Worm (Caenorhabditis elegans): ENCODE results near the gene C18G1.8.

Gene C18G1.8

ce11 chrV:4766501-4766900 lies at the start of gene C18G1.8:
TSS of gene C18G1.8 (minus strand) at chrV:4766601.
- TF ChIP-seq tbx-11 (GFP tag; IDR thresholded peaks at IDR 0.05) (no peak), scrt-1 (GFP tag; IDR thresholded peaks at IDR 0.05) (no peak), hmbx-1 (tag; optimal IDR thresholded peaks at IDR 0.05) (no peak), ama-1 (optimal IDR thresholded peaks at IDR 0.05) (no peak), sea-1 (GFP tag; conservative IDR thresholded peaks at IDR 0.05) (no peak), ets-7 (tag; optimal IDR thresholded peaks at IDR 0.05) (no peak), ceh-36 (tag; optimal IDR thresholded peaks at IDR 0.05) (no peak), F13C5.2 (tag; optimal IDR thresholded peaks at IDR 0.05) (no peak)

ce11 chrV:4813825-4814224 lies 47.4 kb upstream of the C18G1.8 start:
- TF ChIP-seq hmg-4 (GFP tag; optimal IDR thresholded peaks at IDR 0.05) (no peak), ceh-13 (GFP tag; optimal IDR thresholded peaks at IDR 0.05) (no peak), tbx-11 (GFP tag; IDR thresholded peaks at IDR 0.05) (no peak), ama-1 (optimal IDR thresholded peaks at IDR 0.05) (no peak), sea-1 (GFP tag; conservative IDR thresholded peaks at IDR 0.05) (no peak), F13C5.2 (tag; optimal IDR thresholded peaks at IDR 0.05) (no peak), hmbx-1 (tag; optimal IDR thresholded peaks at IDR 0.05) (no peak), ceh-36 (tag; optimal IDR thresholded peaks at IDR 0.05) (no peak)

- no peak for TF ChIP-seq scrt-1 (GFP tag; IDR thresholded peaks at IDR 0.05)
- TF ChIP-seq tbx-11 (GFP tag; IDR thresholded peaks at IDR 0.05), result no peak
- TF ChIP-seq sea-1 (GFP tag; conservative IDR thresholded peaks at IDR 0.05), result no peak
- peak; percentile 54 for TF ChIP-seq hmg-4 (GFP tag; optimal IDR thresholded peaks at IDR 0.05)
- no peak for TF ChIP-seq tbx-37 (GFP tag; conservative IDR thresholded peaks at IDR 0.05)
- no peak for TF ChIP-seq flt-1 (GFP tag; IDR thresholded peaks at IDR 0.05)
Observed at ce11 chrV:4810653-4811052, 44.3 kb upstream of the C18G1.8 start.

ce11 chrV:4806859-4807258 lies 40.5 kb upstream of the C18G1.8 start:
- TF ChIP-seq flt-1 (GFP tag; IDR thresholded peaks at IDR 0.05), result no peak
- no peak for TF ChIP-seq ama-1 (optimal IDR thresholded peaks at IDR 0.05)
- TF ChIP-seq aly-1 (tag; optimal IDR thresholded peaks at IDR 0.05), result no peak
- TF ChIP-seq F13C5.2 (tag; optimal IDR thresholded peaks at IDR 0.05), result no peak
- no peak for TF ChIP-seq tra-4 (tag; optimal IDR thresholded peaks at IDR 0.05)
- TF ChIP-seq ceh-36 (tag; optimal IDR thresholded peaks at IDR 0.05), result no peak
- no peak for TF ChIP-seq scrt-1 (GFP tag; IDR thresholded peaks at IDR 0.05)
- no peak for TF ChIP-seq pes-1 (GFP tag; IDR thresholded peaks at IDR 0.05)

ce11 chrV:4805847-4806246 lies 39.4 kb upstream of the C18G1.8 start, which contains the start of gene R02F11.3:
TSS of gene R02F11.3 (minus strand) at chrV:4805947.
- TF ChIP-seq flt-1 (GFP tag; IDR thresholded peaks at IDR 0.05), result no peak
- TF ChIP-seq ceh-36 (tag; optimal IDR thresholded peaks at IDR 0.05), result no peak
- TF ChIP-seq ceh-13 (GFP tag; optimal IDR thresholded peaks at IDR 0.05), result no peak
- TF ChIP-seq ets-7 (tag; optimal IDR thresholded peaks at IDR 0.05), result no peak
- no peak for TF ChIP-seq tra-4 (tag; optimal IDR thresholded peaks at IDR 0.05)
- TF ChIP-seq pes-1 (GFP tag; IDR thresholded peaks at IDR 0.05), result no peak
- no peak for TF ChIP-seq sea-1 (GFP tag; conservative IDR thresholded peaks at IDR 0.05)
- no peak for TF ChIP-seq F13C5.2 (tag; optimal IDR thresholded peaks at IDR 0.05)
- no peak for TF ChIP-seq tbx-11 (GFP tag; IDR thresholded peaks at IDR 0.05)
- TF ChIP-seq tbx-37 (GFP tag; conservative IDR thresholded peaks at IDR 0.05), result no peak
- no peak for TF ChIP-seq ama-1 (optimal IDR thresholded peaks at IDR 0.05)
- TF ChIP-seq scrt-1 (GFP tag; IDR thresholded peaks at IDR 0.05), result no peak
- TF ChIP-seq aly-1 (tag; optimal IDR thresholded peaks at IDR 0.05), result no peak
- no peak for TF ChIP-seq B0310.2 (tag; optimal IDR thresholded peaks at IDR 0.05)
- no peak for TF ChIP-seq hmbx-1 (tag; optimal IDR thresholded peaks at IDR 0.05)
- TF ChIP-seq hnd-1 (tag; optimal IDR thresholded peaks at IDR 0.05), result no peak

ce11 chrV:4801943-4802342 lies 35.5 kb upstream of the C18G1.8 start:
- TF ChIP-seq tbx-37 (GFP tag; conservative IDR thresholded peaks at IDR 0.05), result no peak
- no peak for TF ChIP-seq ceh-36 (tag; optimal IDR thresholded peaks at IDR 0.05)
- no peak for TF ChIP-seq ceh-13 (GFP tag; optimal IDR thresholded peaks at IDR 0.05)
- no peak for TF ChIP-seq aly-1 (tag; optimal IDR thresholded peaks at IDR 0.05)
- TF ChIP-seq ama-1 (optimal IDR thresholded peaks at IDR 0.05), result no peak
- no peak for TF ChIP-seq pes-1 (GFP tag; IDR thresholded peaks at IDR 0.05)
- no peak for TF ChIP-seq F13C5.2 (tag; optimal IDR thresholded peaks at IDR 0.05)
- no peak for TF ChIP-seq ets-7 (tag; optimal IDR thresholded peaks at IDR 0.05)
- no peak for TF ChIP-seq hmbx-1 (tag; optimal IDR thresholded peaks at IDR 0.05)
- no peak for TF ChIP-seq hmg-4 (GFP tag; optimal IDR thresholded peaks at IDR 0.05)
- no peak for TF ChIP-seq tra-4 (tag; optimal IDR thresholded peaks at IDR 0.05)
- no peak for TF ChIP-seq flt-1 (GFP tag; IDR thresholded peaks at IDR 0.05)
- TF ChIP-seq B0310.2 (tag; optimal IDR thresholded peaks at IDR 0.05), result no peak
- no peak for TF ChIP-seq sea-1 (GFP tag; conservative IDR thresholded peaks at IDR 0.05)
- no peak for TF ChIP-seq tbx-11 (GFP tag; IDR thresholded peaks at IDR 0.05)
- no peak for TF ChIP-seq scrt-1 (GFP tag; IDR thresholded peaks at IDR 0.05)
- TF ChIP-seq hnd-1 (tag; optimal IDR thresholded peaks at IDR 0.05), result no peak

- TF ChIP-seq ceh-13 (GFP tag; optimal IDR thresholded peaks at IDR 0.05) (no peak), tra-4 (tag; optimal IDR thresholded peaks at IDR 0.05) (no peak), sea-1 (GFP tag; conservative IDR thresholded peaks at IDR 0.05) (no peak), B0310.2 (tag; optimal IDR thresholded peaks at IDR 0.05) (no peak)
Observed at ce11 chrV:4800794-4801193, 34.4 kb upstream of the C18G1.8 start, which contains the start of gene R02F11.1. TSS of gene R02F11.1 (plus strand) at chrV:4801094.

- TF ChIP-seq pes-1 (GFP tag; IDR thresholded peaks at IDR 0.05), result no peak
Observed at ce11 chrV:4794308-4794707, 27.9 kb upstream of the C18G1.8 start, which contains the start of gene R02F11.2. TSS of gene R02F11.2 (plus strand) at chrV:4794599.

- no peak for TF ChIP-seq ama-1 (optimal IDR thresholded peaks at IDR 0.05)
- no peak for TF ChIP-seq tbx-11 (GFP tag; IDR thresholded peaks at IDR 0.05)
- no peak for TF ChIP-seq flt-1 (GFP tag; IDR thresholded peaks at IDR 0.05)
- TF ChIP-seq ets-7 (tag; optimal IDR thresholded peaks at IDR 0.05), result no peak
- TF ChIP-seq aly-1 (tag; optimal IDR thresholded peaks at IDR 0.05), result no peak
- TF ChIP-seq F13C5.2 (tag; optimal IDR thresholded peaks at IDR 0.05), result no peak
- no peak for TF ChIP-seq ceh-13 (GFP tag; optimal IDR thresholded peaks at IDR 0.05)
- no peak for TF ChIP-seq pes-1 (GFP tag; IDR thresholded peaks at IDR 0.05)
- no peak for TF ChIP-seq B0310.2 (tag; optimal IDR thresholded peaks at IDR 0.05)
- no peak for TF ChIP-seq scrt-1 (GFP tag; IDR thresholded peaks at IDR 0.05)
- TF ChIP-seq tbx-37 (GFP tag; conservative IDR thresholded peaks at IDR 0.05), result no peak
- TF ChIP-seq hmbx-1 (tag; optimal IDR thresholded peaks at IDR 0.05), result no peak
- no peak for TF ChIP-seq hnd-1 (tag; optimal IDR thresholded peaks at IDR 0.05)
- no peak for TF ChIP-seq hmg-4 (GFP tag; optimal IDR thresholded peaks at IDR 0.05)
- no peak for TF ChIP-seq tra-4 (tag; optimal IDR thresholded peaks at IDR 0.05)
- no peak for TF ChIP-seq ceh-36 (tag; optimal IDR thresholded peaks at IDR 0.05)
Observed at ce11 chrV:4791569-4791968, 25.2 kb upstream of the C18G1.8 start, which contains the start of gene R02F11.11. TSS of gene R02F11.11 (plus strand) at chrV:4791869.
